Fruit fly (Drosophila melanogaster) whole organism, embryonic: Measurements from ENCODE around the gene CG18596.

ENCODE experiments used
- Bgb ChIP-seq: fragments of 200-800 bp; sonication (Bioruptor generic); IDR thresholded peaks from 2 replicates; pipeline ENCODE4 v1.3.6; 2022; ENCODE audit warnings: missing biosample characterization, missing genetic modification characterization; ENCODE audit not compliant: partially characterized antibody
- CG12659 ChIP-seq: fragments of 200-800 bp; sonication (Bioruptor generic); optimal IDR thresholded peaks from 3 replicates; lab custom pipeline; 2017; ENCODE audit warnings: mild to moderate bottlenecking, missing biosample characterization, missing genetic modification reagents, missing genetic modification characterization
- CG13287 ChIP-seq: fragments of 200-800 bp; sonication (Bioruptor generic); IDR thresholded peaks from 2 replicates; pipeline ENCODE4 v1.3.6; 2022; ENCODE audit warnings: missing biosample characterization, missing genetic modification characterization; ENCODE audit not compliant: partially characterized antibody
- CG14014 ChIP-seq: fragments of 200-800 bp; sonication (Bioruptor generic); IDR thresholded peaks from 2 replicates; pipeline ENCODE4 v1.3.6; 2022; ENCODE audit warnings: missing biosample characterization, missing genetic modification characterization
- CG14441 ChIP-seq: fragments of 200-800 bp; sonication (Bioruptor generic); IDR thresholded peaks from 2 replicates; pipeline ENCODE4 v1.3.6; 2022; ENCODE audit warnings: missing biosample characterization, missing genetic modification characterization
- CG15073 ChIP-seq: fragments of 200-800 bp; sonication (Bioruptor generic); optimal IDR thresholded peaks from 2 replicates; lab custom pipeline; 2016; ENCODE audit warnings: missing biosample characterization, missing genetic modification characterization
- CG15514 ChIP-seq: fragments of 200-800 bp; sonication (Bioruptor generic); optimal IDR thresholded peaks from 3 replicates; lab custom pipeline; 2017; ENCODE audit warnings: missing biosample characterization, missing genetic modification characterization, mild to moderate bottlenecking, moderate library complexity, missing genetic modification reagents
- CG16813 ChIP-seq: fragments of 200-800 bp; sonication (Bioruptor generic); IDR thresholded peaks from 3 replicates; pipeline ENCODE4 v1.3.6; 2022; ENCODE audit warnings: missing biosample characterization, missing genetic modification characterization; ENCODE audit not compliant: partially characterized antibody
- CG17186 ChIP-seq: fragments of 200-800 bp; sonication (Bioruptor generic); optimal IDR thresholded peaks from 3 replicates; lab custom pipeline; 2017; ENCODE audit warnings: missing biosample characterization, missing genetic modification reagents, missing genetic modification characterization
- CG1792 ChIP-seq: fragments of 200-800 bp; sonication (Bioruptor generic); optimal IDR thresholded peaks from 2 replicates; lab custom pipeline; 2016; ENCODE audit warnings: missing biosample characterization, missing genetic modification characterization
- CG31224 ChIP-seq: fragments of 200-800 bp; sonication (Bioruptor generic); IDR thresholded peaks from 2 replicates; pipeline ENCODE4 v1.3.6; 2022; ENCODE audit warnings: missing biosample characterization, missing genetic modification characterization
- CG3407 ChIP-seq: fragments of 200-800 bp; sonication (Bioruptor generic); optimal IDR thresholded peaks from 2 replicates; lab custom pipeline; 2018; ENCODE audit warnings: missing biosample characterization, mild to moderate bottlenecking, missing genetic modification characterization
- CG34224 ChIP-seq: fragments of 200-800 bp; sonication (Bioruptor generic); IDR thresholded peaks from 3 replicates; pipeline ENCODE4 v1.3.6; 2022; ENCODE audit warnings: missing biosample characterization, missing genetic modification characterization; ENCODE audit not compliant: partially characterized antibody
- CG3838 ChIP-seq: fragments of 200-800 bp; sonication (Bioruptor generic); optimal IDR thresholded peaks from 3 replicates; lab custom pipeline; 2016; ENCODE audit warnings: missing biosample characterization, missing genetic modification characterization
- CG6791 ChIP-seq: fragments of 200-800 bp; sonication (Bioruptor generic); IDR thresholded peaks from 3 replicates; pipeline ENCODE4 v1.3.6; 2022; ENCODE audit warnings: missing biosample characterization, missing genetic modification characterization; ENCODE audit not compliant: partially characterized antibody
- CG8388 ChIP-seq: fragments of 200-800 bp; sonication (Bioruptor generic); optimal IDR thresholded peaks from 2 replicates; lab custom pipeline; 2019; ENCODE audit warnings: missing biosample characterization, mild to moderate bottlenecking, missing genetic modification characterization, moderate library complexity
- CG8924 ChIP-seq: fragments of 200-800 bp; optimal IDR thresholded peaks from 3 replicates; lab custom pipeline; 2019; ENCODE audit warnings: missing biosample characterization, mild to moderate bottlenecking, missing genetic modification characterization, moderate library complexity
- CG9437 ChIP-seq: fragments of 200-800 bp; sonication (Bioruptor generic); optimal IDR thresholded peaks from 2 replicates; lab custom pipeline; 2018; ENCODE audit warnings: missing biosample characterization, mild to moderate bottlenecking, missing genetic modification characterization
- Dbx ChIP-seq: fragments of 200-800 bp; sonication (Bioruptor generic); IDR thresholded peaks from 3 replicates; pipeline ENCODE4 v1.3.6; 2022; ENCODE audit warnings: missing biosample characterization, missing genetic modification characterization
- Dll ChIP-seq: fragments of 200-800 bp; sonication (Bioruptor generic); IDR thresholded peaks from 4 replicates; pipeline ENCODE4 v1.3.6; 2022; ENCODE audit warnings: missing biosample characterization, missing genetic modification characterization; ENCODE audit not compliant: partially characterized antibody
- Dp ChIP-seq: fragments of 200-800 bp; sonication (Bioruptor generic); optimal IDR thresholded peaks from 2 replicates; lab custom pipeline; 2018; ENCODE audit warnings: missing biosample characterization, mild to moderate bottlenecking, missing genetic modification characterization, moderate library complexity
- E2f2 ChIP-seq: fragments of 200-800 bp; sonication (Bioruptor generic); IDR thresholded peaks from 2 replicates; pipeline ENCODE4 v1.3.6; 2022; ENCODE audit warnings: missing biosample characterization, missing genetic modification characterization
- ERR ChIP-seq: fragments of 200-800 bp; sonication (Bioruptor generic); optimal IDR thresholded peaks from 2 replicates; lab custom pipeline; 2016; ENCODE audit warnings: missing biosample characterization, missing genetic modification characterization
- Eip74EF ChIP-seq, 2 experiments: fragments of 200-800 bp in 1 of 2; fragments of >200 bp in 1 of 2; sonication (Bioruptor generic) in 1 of 2; optimal IDR thresholded peaks; 2 replicates each; lab custom pipeline; 2017 to 2019; ENCODE audit warnings: missing biosample characterization in 2 of 2, missing genetic modification characterization in 2 of 2, mild to moderate bottlenecking in 1 of 2, moderate library complexity in 1 of 2
- HLH4C ChIP-seq: fragments of 200-800 bp; sonication (Bioruptor generic); IDR thresholded peaks from 3 replicates; pipeline ENCODE4 v1.3.6; 2022; ENCODE audit warnings: missing biosample characterization, missing genetic modification characterization; ENCODE audit not compliant: partially characterized antibody
- MBD-R2 ChIP-seq: fragments of 200-800 bp; sonication (Bioruptor generic); IDR thresholded peaks from 2 replicates; pipeline ENCODE4 v1.3.6; 2022; ENCODE audit warnings: missing biosample characterization, missing genetic modification characterization
- Med ChIP-seq: fragments of 200-800 bp; sonication (Bioruptor generic); peaks from one replicate; lab custom pipeline; 2016; ENCODE audit warnings: missing biosample characterization, missing genetic modification characterization, mild to moderate bottlenecking, inconsistent platforms, moderate library complexity
- Ptx1 ChIP-seq: fragments of 200-800 bp; sonication (Bioruptor generic); IDR thresholded peaks from 2 replicates; pipeline ENCODE4 v1.3.6; 2022; ENCODE audit warnings: missing biosample characterization, missing genetic modification characterization
- Sry-δ ChIP-seq: fragments of 200-800 bp; sonication (Bioruptor generic); optimal IDR thresholded peaks from 2 replicates; lab custom pipeline; 2016; ENCODE audit warnings: missing biosample characterization, missing genetic modification characterization
- Vsx1 ChIP-seq: fragments of 200-800 bp; sonication (Bioruptor generic); optimal IDR thresholded peaks from 2 replicates; lab custom pipeline; 2017; ENCODE audit warnings: missing biosample characterization, mild to moderate bottlenecking, missing genetic modification characterization, missing genetic modification reagents
- ara ChIP-seq: fragments of 200-800 bp; sonication (Bioruptor generic); IDR thresholded peaks from 2 replicates; pipeline ENCODE4 v1.3.6; 2022; ENCODE audit warnings: missing biosample characterization, missing genetic modification characterization
- ato ChIP-seq: fragments of 200-800 bp; sonication (Bioruptor generic); IDR thresholded peaks from 2 replicates; pipeline ENCODE4 v1.3.6; 2022; ENCODE audit warnings: missing biosample characterization, missing genetic modification characterization; ENCODE audit not compliant: partially characterized antibody
- bbx ChIP-seq: fragments of 200-800 bp; sonication (Bioruptor generic); IDR thresholded peaks from 2 replicates; pipeline ENCODE4 v1.3.6; 2022; ENCODE audit warnings: missing biosample characterization, missing genetic modification characterization; ENCODE audit not compliant: partially characterized antibody
- cas ChIP-seq: fragments of 200-800 bp; sonication (Bioruptor generic); IDR thresholded peaks from 2 replicates; pipeline ENCODE4 v1.3.6; 2022; ENCODE audit warnings: missing biosample characterization, missing genetic modification characterization
- cato ChIP-seq: fragments of 200-800 bp; sonication (Bioruptor generic); optimal IDR thresholded peaks from 2 replicates; lab custom pipeline; 2016; ENCODE audit warnings: missing biosample characterization, missing genetic modification characterization, borderline replicate concordance
- chif ChIP-seq, 2 experiments: fragments of 200-800 bp; sonication (Bioruptor generic); optimal IDR thresholded peaks; 3 replicates each; lab custom pipeline; 2016; ENCODE audit warnings: missing biosample characterization in 2 of 2, missing genetic modification characterization in 2 of 2
- dimm ChIP-seq: fragments of 200-800 bp; sonication (Bioruptor generic); IDR thresholded peaks from 2 replicates; pipeline ENCODE4 v1.3.6; 2022; ENCODE audit warnings: missing biosample characterization, missing genetic modification characterization
- dmrt11E ChIP-seq: fragments of 200-800 bp; sonication (Bioruptor generic); optimal IDR thresholded peaks from 3 replicates; lab custom pipeline; 2018; ENCODE audit warnings: missing biosample characterization, mild to moderate bottlenecking, missing genetic modification characterization, moderate library complexity
- gt ChIP-seq: fragments of 200-800 bp; sonication (Bioruptor generic); IDR thresholded peaks from 2 replicates; pipeline ENCODE4 v1.3.6; 2022; ENCODE audit warnings: missing biosample characterization, missing genetic modification characterization
- ham ChIP-seq: fragments of 200-800 bp; sonication (Bioruptor generic); IDR thresholded peaks from 2 replicates; pipeline ENCODE4 v1.3.6; 2022; ENCODE audit warnings: missing biosample characterization, missing genetic modification characterization
- jing ChIP-seq: fragments of 200-800 bp; sonication (Bioruptor generic); optimal IDR thresholded peaks from 2 replicates; lab custom pipeline; 2018; ENCODE audit warnings: missing biosample characterization, mild to moderate bottlenecking, missing genetic modification characterization
- nerfin-2 ChIP-seq: fragments of 200-800 bp; sonication (Bioruptor generic); IDR thresholded peaks from 2 replicates; pipeline ENCODE4 v1.3.6; 2022; ENCODE audit warnings: missing biosample characterization, missing genetic modification characterization; ENCODE audit not compliant: partially characterized antibody
- p53 ChIP-seq: fragments of 200-800 bp; sonication (Bioruptor generic); optimal IDR thresholded peaks from 2 replicates; lab custom pipeline; 2016; ENCODE audit warnings: missing biosample characterization, missing genetic modification characterization
- pho ChIP-seq: fragments of 200-800 bp; sonication (Bioruptor generic); optimal IDR thresholded peaks from 2 replicates; lab custom pipeline; 2016; ENCODE audit warnings: missing biosample characterization, missing genetic modification characterization
- pita ChIP-seq: fragments of 200-800 bp; sonication (Bioruptor generic); optimal IDR thresholded peaks from 2 replicates; lab custom pipeline; 2017; ENCODE audit warnings: missing biosample characterization, mild to moderate bottlenecking, missing genetic modification characterization
- pzg ChIP-seq: fragments of 200-800 bp; sonication (Bioruptor generic); optimal IDR thresholded peaks from 3 replicates; lab custom pipeline; 2018; ENCODE audit warnings: missing biosample characterization, mild to moderate bottlenecking, missing genetic modification characterization, moderate library complexity
- sd ChIP-seq: fragments of 200-800 bp; sonication (Bioruptor generic); optimal IDR thresholded peaks from 3 replicates; lab custom pipeline; 2018; ENCODE audit warnings: missing biosample characterization, mild to moderate bottlenecking, missing genetic modification characterization, moderate library complexity
- tap ChIP-seq: fragments of 200-800 bp; optimal IDR thresholded peaks from 3 replicates; lab custom pipeline; 2019; ENCODE audit warnings: missing biosample characterization, mild to moderate bottlenecking, missing genetic modification characterization, moderate library complexity
- trh ChIP-seq: fragments of 200-800 bp; sonication (Bioruptor generic); optimal IDR thresholded peaks from 2 replicates; lab custom pipeline; 2016; ENCODE audit warnings: missing biosample characterization, missing genetic modification characterization

Gene CG18596

dm6 chr3R:22379942-22380341, 4.2 kb downstream of the CG18596 start, which contains the start of gene CG34149 (continued):
- TF ChIP-seq p53 (GFP tag; lab: Kevin White, UChicago) (no peak), CG3407 (GFP tag; lab: Kevin White, UChicago) (no peak), CG9437 (no peak), CG14014 (GFP tag; lab: Robert Waterston, UW) (no peak), jing (GFP tag; lab: Kevin White, UChicago) (no peak), CG15514 (GFP tag; lab: Kevin White, UChicago) (no peak), Ptx1 (GFP tag; lab: Robert Waterston, UW) (no peak), trh (GFP tag; lab: Kevin White, UChicago) (no peak), chif (GFP tag; optimal IDR thresholded peaks at IDR 0.05; lab: Kevin White, UChicago) (no peak), ara (GFP tag; lab: Robert Waterston, UW) (no peak), CG17186 (GFP tag; lab: Kevin White, UChicago) (no peak), pho (GFP tag; lab: Kevin White, UChicago) (no peak), dmrt11E (tag; lab: Kevin White, UChicago) (no peak), MBD-R2 (peak; percentile 53), tap (tag; lab: Kevin White, UChicago) (no peak), ham (GFP tag; lab: Robert Waterston, UW) (no peak), Med (GFP tag; lab: Kevin White, UChicago) (no peak), Vsx1 (GFP tag; lab: Kevin White, UChicago) (no peak), CG6791 (GFP tag; lab: Robert Waterston, UW) (peak; percentile 23; the same call in 1 of the 3 replicates), CG12659 (GFP tag; lab: Kevin White, UChicago) (no peak), Eip74EF (GFP tag; optimal IDR thresholded peaks at IDR 0.05; lab: Kevin White, UChicago) (no peak), CG31224 (GFP tag; lab: Robert Waterston, UW) (no peak), CG3838 (GFP tag; lab: Kevin White, UChicago) (no peak), nerfin-2 (GFP tag; lab: Robert Waterston, UW) (peak; percentile 58), ERR (GFP tag; lab: Kevin White, UChicago) (no peak), CG13287 (GFP tag; lab: Robert Waterston, UW) (peak; percentile 73), gt (no peak), dimm (no peak), HLH4C (GFP tag; lab: Robert Waterston, UW) (peak; percentile 74), CG15073 (GFP tag; lab: Kevin White, UChicago) (no peak), bbx (peak; percentile 61), Dll (peak; percentile 71; the same call in 3 of the 4 replicates), Sry-δ (GFP tag; lab: Kevin White, UChicago) (peak; percentile 22), pzg (GFP tag; lab: Kevin White, UChicago) (peak; percentile 28), cato (GFP tag; lab: Kevin White, UChicago) (no peak), CG1792 (GFP tag; lab: Kevin White, UChicago) (no peak), sd (no peak), E2f2 (peak; percentile 84), Dp (GFP tag; lab: Kevin White, UChicago) (peak; percentile 79), CG34224 (GFP tag; lab: Robert Waterston, UW) (peak; percentile 53; the same call in 1 of the 3 replicates), Dbx (GFP tag; lab: Robert Waterston, UW) (no peak), pita (no peak), Bgb (GFP tag; lab: Robert Waterston, UW) (peak; percentile 33; the same call in 1 of the 2 replicates), cas (GFP tag; lab: Robert Waterston, UW) (no peak), CG14441 (GFP tag; lab: Robert Waterston, UW) (no peak), CG16813 (GFP tag; lab: Robert Waterston, UW) (no peak), CG8924 (tag; lab: Kevin White, UChicago) (no peak), CG8388 (GFP tag; lab: Kevin White, UChicago) (no peak), ato (GFP tag; lab: Robert Waterston, UW) (peak; percentile 34; the same call in 1 of the 2 replicates)
